Worm (Caenorhabditis elegans) whole organism, L1 larva: ENCODE data around the gene M03C11.1.
A peak's percentile ranks its signal among the peaks of the same experiment; 100 is the strongest.

ENCODE experiments used
- C04F5.9 ChIP-seq: sonication (generic microtip); optimal IDR thresholded peaks from 2 replicates; lab custom pipeline; 2016; ENCODE audit warnings: missing genetic modification characterization, missing compliant biosample characterization
- C34B4.2 ChIP-seq: sonication (generic microtip); optimal IDR thresholded peaks from 2 replicates; lab custom pipeline; 2017; ENCODE audit warnings: mild to moderate bottlenecking, missing genetic modification characterization, missing compliant biosample characterization
- Y116A8C.19 ChIP-seq: sonication (generic microtip); optimal IDR thresholded peaks from 2 replicates; lab custom pipeline; 2016; ENCODE audit warnings: missing compliant biosample characterization, missing genetic modification characterization, borderline replicate concordance
- alr-1 ChIP-seq: fragments of 200-800 bp; sonication (Bioruptor generic); optimal IDR thresholded peaks from 2 replicates; lab custom pipeline; 2018; ENCODE audit warnings: borderline replicate concordance, mild to moderate bottlenecking, missing genetic modification characterization, missing compliant biosample characterization
- blmp-1 ChIP-seq: fragments of 150-350 bp; optimal IDR thresholded peaks from 2 replicates; lab custom pipeline; 2014; ENCODE audit warnings: missing biosample characterization, missing genetic modification characterization
- ceh-63 ChIP-seq: fragments of 200-800 bp; sonication (Bioruptor generic); optimal IDR thresholded peaks from 2 replicates; lab custom pipeline; 2018; ENCODE audit warnings: mild to moderate bottlenecking, missing genetic modification characterization, missing compliant biosample characterization
- ceh-8 ChIP-seq: fragments of 200-800 bp; sonication (Bioruptor generic); optimal IDR thresholded peaks from 2 replicates; lab custom pipeline; 2018; ENCODE audit warnings: mild to moderate bottlenecking, missing genetic modification characterization, moderate library complexity, missing compliant biosample characterization
- ceh-88 ChIP-seq: fragments of 200-800 bp; sonication (Bioruptor generic); IDR thresholded peaks from 2 replicates; pipeline ENCODE4 v1.3.6; 2022; ENCODE audit warnings: missing genetic modification characterization, missing compliant biosample characterization
- ces-1 ChIP-seq: fragments of 150-350 bp; optimal IDR thresholded peaks from 2 replicates; lab custom pipeline; 2014; ENCODE audit warnings: missing biosample characterization, missing genetic modification reagents, missing genetic modification characterization
- efl-1 ChIP-seq, 4 experiments: fragments of 150-350 bp; optimal IDR thresholded peaks in 3 of 4; peaks in 1 of 4; 1 replicate in 1 of 4; 2 replicates in 3 of 4; lab custom pipeline; 2014; ENCODE audit warnings: missing biosample characterization in 2 of 4, missing genetic modification characterization in 2 of 4, missing genetic modification reagents in 2 of 4
- elt-2 ChIP-seq: sonication (generic microtip); optimal IDR thresholded peaks from 2 replicates; lab custom pipeline; 2016; ENCODE audit warnings: missing genetic modification characterization, mild to moderate bottlenecking, inconsistent platforms, missing compliant biosample characterization, missing genetic modification reagents
- elt-3 ChIP-seq, 6 experiments: fragments of 150-350 bp in 1 of 6; sonication (generic microtip); optimal IDR thresholded peaks; 2 replicates each; lab custom pipeline; 2017 to 2018; ENCODE audit warnings: missing biosample characterization in 6 of 6, missing genetic modification characterization in 6 of 6, inconsistent platforms in 1 of 6
- ets-5 ChIP-seq: fragments of 200-800 bp; sonication (Bioruptor generic); IDR thresholded peaks from 2 replicates; pipeline ENCODE4 v1.3.6; 2022; ENCODE audit warnings: missing genetic modification characterization, missing compliant biosample characterization
- fkh-10 ChIP-seq: sonication (generic microtip); optimal IDR thresholded peaks from 2 replicates; lab custom pipeline; 2017; ENCODE audit warnings: missing biosample characterization, missing genetic modification reagents, missing genetic modification characterization
- fkh-8 ChIP-seq: sonication (generic microtip); optimal IDR thresholded peaks from 2 replicates; lab custom pipeline; 2016; ENCODE audit warnings: mild to moderate bottlenecking, missing genetic modification characterization, missing compliant biosample characterization
- fos-1 ChIP-seq: fragments of 150-350 bp; optimal IDR thresholded peaks from 2 replicates; lab custom pipeline; 2014; ENCODE audit warnings: missing biosample characterization, missing genetic modification characterization
- grh-1 ChIP-seq: fragments of 200-800 bp; sonication (Bioruptor generic); IDR thresholded peaks from 2 replicates; pipeline ENCODE4 v1.3.6; 2022; ENCODE audit warnings: missing genetic modification reagents, missing genetic modification characterization, missing compliant biosample characterization
- hlh-17 ChIP-seq: fragments of 200-800 bp; sonication (Bioruptor generic); optimal IDR thresholded peaks from 2 replicates; lab custom pipeline; 2018; ENCODE audit warnings: missing genetic modification characterization, mild to moderate bottlenecking, missing compliant biosample characterization, moderate library complexity, borderline replicate concordance
- hlh-4 ChIP-seq: sonication (generic microtip); optimal IDR thresholded peaks from 2 replicates; lab custom pipeline; 2016; ENCODE audit warnings: mild to moderate bottlenecking, missing genetic modification characterization, missing compliant biosample characterization
- hpl-2 ChIP-seq: fragments of 150-350 bp; optimal IDR thresholded peaks from 2 replicates; lab custom pipeline; 2014; ENCODE audit warnings: missing biosample characterization, missing genetic modification reagents, missing genetic modification characterization
- irx-1 ChIP-seq: sonication (generic microtip); optimal IDR thresholded peaks from 2 replicates; lab custom pipeline; 2016; ENCODE audit warnings: missing genetic modification characterization, missing compliant biosample characterization
- isw-1 ChIP-seq: fragments of 200-800 bp; sonication (Bioruptor generic); IDR thresholded peaks from 2 replicates; pipeline ENCODE4 v1.3.6; 2022; ENCODE audit warnings: missing genetic modification characterization, missing compliant biosample characterization
- jun-1 ChIP-seq: fragments of 150-350 bp; optimal IDR thresholded peaks from 2 replicates; lab custom pipeline; 2014; ENCODE audit warnings: missing biosample characterization, missing genetic modification reagents, missing genetic modification characterization
- lir-3 ChIP-seq: sonication (generic microtip); optimal IDR thresholded peaks from 2 replicates; lab custom pipeline; 2016; ENCODE audit warnings: mild to moderate bottlenecking, missing genetic modification characterization, moderate library complexity, missing compliant biosample characterization; ENCODE audit not compliant: poor library complexity
- lsy-2 ChIP-seq, 2 experiments: fragments of 150-350 bp; optimal IDR thresholded peaks; 2 replicates each; lab custom pipeline; 2014; ENCODE audit warnings: missing biosample characterization in 2 of 2, missing genetic modification characterization in 2 of 2
- mdl-1 ChIP-seq, 2 experiments: fragments of 150-350 bp; optimal IDR thresholded peaks; 2 replicates each; lab custom pipeline; 2014 to 2017; ENCODE audit warnings: missing biosample characterization in 2 of 2, missing genetic modification characterization in 2 of 2, inconsistent platforms in 1 of 2
- mef-2 ChIP-seq: fragments of 150-350 bp; optimal IDR thresholded peaks from 2 replicates; lab custom pipeline; 2014; ENCODE audit warnings: missing biosample characterization, missing genetic modification characterization
- nhr-12 ChIP-seq: sonication (generic microtip); optimal IDR thresholded peaks from 2 replicates; lab custom pipeline; 2017; ENCODE audit warnings: missing biosample characterization, missing genetic modification characterization
- nhr-19 ChIP-seq: fragments of 200-800 bp; sonication (Bioruptor generic); conservative IDR thresholded peaks from 2 replicates; pipeline ENCODE4 v1.3.6; 2022; ENCODE audit warnings: missing genetic modification characterization, missing compliant biosample characterization
- nhr-20 ChIP-seq: sonication (generic microtip); optimal IDR thresholded peaks from 2 replicates; lab custom pipeline; 2016; ENCODE audit warnings: mild to moderate bottlenecking, missing genetic modification characterization, missing compliant biosample characterization
- nhr-237 ChIP-seq: fragments of 150-350 bp; optimal IDR thresholded peaks from 2 replicates; lab custom pipeline; 2014; ENCODE audit warnings: missing biosample characterization, missing genetic modification characterization
- nhr-47 ChIP-seq: sonication (generic microtip); optimal IDR thresholded peaks from 2 replicates; lab custom pipeline; 2016; ENCODE audit warnings: mild to moderate bottlenecking, missing genetic modification characterization, moderate library complexity, missing compliant biosample characterization
- nhr-71 ChIP-seq: sonication (generic microtip); optimal IDR thresholded peaks from 2 replicates; lab custom pipeline; 2016; ENCODE audit warnings: mild to moderate bottlenecking, missing genetic modification characterization, moderate library complexity, missing compliant biosample characterization
- nhr-76 ChIP-seq: sonication (generic microtip); optimal IDR thresholded peaks from 2 replicates; lab custom pipeline; 2017; ENCODE audit warnings: missing biosample characterization, missing genetic modification characterization
- nhr-77 ChIP-seq: fragments of 150-350 bp; optimal IDR thresholded peaks from 2 replicates; lab custom pipeline; 2014; ENCODE audit warnings: missing biosample characterization, missing genetic modification characterization
- nhr-84 ChIP-seq: sonication (generic microtip); optimal IDR thresholded peaks from 2 replicates; lab custom pipeline; 2017; ENCODE audit warnings: missing biosample characterization, missing genetic modification characterization
- nhr-90 ChIP-seq: sonication (generic microtip); optimal IDR thresholded peaks from 2 replicates; lab custom pipeline; 2016; ENCODE audit warnings: mild to moderate bottlenecking, missing genetic modification characterization, missing compliant biosample characterization; ENCODE audit not compliant: poor library complexity
- pag-3 ChIP-seq: sonication (generic microtip); optimal IDR thresholded peaks from 2 replicates; lab custom pipeline; 2017; ENCODE audit warnings: missing genetic modification characterization, mild to moderate bottlenecking, missing compliant biosample characterization, antibody characterized with exemption, borderline replicate concordance; ENCODE audit not compliant: insufficient read depth
- pax-3 ChIP-seq: fragments of 200-800 bp; sonication (Bioruptor generic); optimal IDR thresholded peaks from 2 replicates; lab custom pipeline; 2018; ENCODE audit warnings: mild to moderate bottlenecking, missing genetic modification characterization, moderate library complexity, missing compliant biosample characterization
- pqm-1 ChIP-seq: sonication (generic microtip); optimal IDR thresholded peaks from 3 replicates; lab custom pipeline; 2017; ENCODE audit warnings: missing biosample characterization, missing genetic modification characterization
- snpc-4 ChIP-seq: fragments of 150-350 bp; optimal IDR thresholded peaks from 2 replicates; lab custom pipeline; 2014; ENCODE audit warnings: missing biosample characterization, missing genetic modification characterization
- sox-4 ChIP-seq: sonication (generic microtip); optimal IDR thresholded peaks from 2 replicates; lab custom pipeline; 2016; ENCODE audit warnings: missing genetic modification characterization, missing compliant biosample characterization
- sptf-1 ChIP-seq: fragments of 150-350 bp; optimal IDR thresholded peaks from 2 replicates; lab custom pipeline; 2014; ENCODE audit warnings: missing biosample characterization, missing genetic modification characterization
- swsn-7 ChIP-seq: sonication (generic microtip); optimal IDR thresholded peaks from 2 replicates; lab custom pipeline; 2016; ENCODE audit warnings: missing genetic modification characterization, missing compliant biosample characterization
- unc-130 ChIP-seq: fragments of 150-350 bp; optimal IDR thresholded peaks from 2 replicates; lab custom pipeline; 2017; ENCODE audit warnings: missing biosample characterization, missing genetic modification characterization, inconsistent platforms
- unc-30 ChIP-seq: sonication (generic microtip); optimal IDR thresholded peaks from 2 replicates; lab custom pipeline; 2017; ENCODE audit warnings: missing biosample characterization, missing genetic modification characterization
- unc-86 ChIP-seq: sonication (generic microtip); optimal IDR thresholded peaks from 2 replicates; lab custom pipeline; 2016; ENCODE audit warnings: missing genetic modification characterization, missing compliant biosample characterization
- unc-98 ChIP-seq: fragments of 200-800 bp; sonication (Bioruptor generic); IDR thresholded peaks from 2 replicates; pipeline ENCODE4 v1.3.6; 2022; ENCODE audit warnings: missing genetic modification characterization, missing compliant biosample characterization
- xbp-1 ChIP-seq: sonication (generic microtip); optimal IDR thresholded peaks from 2 replicates; lab custom pipeline; 2016; ENCODE audit warnings: missing genetic modification characterization, missing compliant biosample characterization
- ztf-11 ChIP-seq, 2 experiments: sonication (generic microtip); optimal IDR thresholded peaks; 2 replicates each; lab custom pipeline; 2016 to 2017; ENCODE audit warnings: missing genetic modification characterization in 2 of 2, missing biosample characterization in 1 of 2, missing compliant biosample characterization in 1 of 2
- ztf-4 ChIP-seq: fragments of 150-350 bp; optimal IDR thresholded peaks from 2 replicates; lab custom pipeline; 2014; ENCODE audit warnings: missing biosample characterization, missing genetic modification characterization

M03C11.1 gene

ce11 chrIII:10357598-10358186, 38.2 kb downstream of the M03C11.1 start, which contains the start of gene umps-1 (continued):
- TF ChIP-seq fkh-10 (no peak), irx-1 (peak; percentile 63), swsn-7 (tag; lab: Kevin White, UChicago) (peak; percentile 77), sptf-1 (tag; lab: Kevin White, UChicago) (no peak), pax-3 (tag; lab: Kevin White, UChicago) (no peak), mef-2 (tag; lab: Kevin White, UChicago) (no peak), snpc-4 (peak; percentile 44), ceh-63 (no peak), elt-3 (tag; optimal IDR thresholded peaks at IDR 0.05; lab: Kevin White, UChicago) (peak in 2 of 6 experiments; percentile 79 to 84), hlh-17 (GFP tag; lab: Kevin White, UChicago) (no peak), ces-1 (no peak), nhr-71 (tag; lab: Kevin White, UChicago) (peak; percentile 89), nhr-20 (peak; percentile 86), nhr-77 (tag; lab: Kevin White, UChicago) (peak; percentile 70), C34B4.2 (no peak), ceh-88 (no peak), hpl-2 (no peak), lir-3 (tag; lab: Kevin White, UChicago) (peak; percentile 50), grh-1 (peak; percentile 68), nhr-237 (tag; lab: Kevin White, UChicago) (peak; percentile 58), fos-1 (tag; lab: Kevin White, UChicago) (peak; percentile 63), unc-30 (tag; lab: Kevin White, UChicago) (no peak), fkh-8 (no peak), xbp-1 (tag; lab: Kevin White, UChicago) (peak; percentile 76), elt-2 (peak; percentile 31), ceh-8 (GFP tag; lab: Kevin White, UChicago) (no peak), hlh-4 (tag; lab: Kevin White, UChicago) (no peak), jun-1 (no peak), nhr-84 (tag; lab: Kevin White, UChicago) (no peak), pqm-1 (tag; lab: Kevin White, UChicago) (no peak), ets-5 (GFP tag; lab: Robert Waterston, UW) (no peak), lsy-2 (tag; optimal IDR thresholded peaks at IDR 0.05; lab: Kevin White, UChicago) (peak; percentile 99), alr-1 (tag; lab: Kevin White, UChicago) (no peak), mdl-1 (tag; optimal IDR thresholded peaks at IDR 0.05; lab: Kevin White, UChicago) (peak in 1 of 2 experiments; percentile 63), Y116A8C.19 (tag; lab: Kevin White, UChicago) (no peak), ztf-11 (tag; optimal IDR thresholded peaks at IDR 0.05; lab: Kevin White, UChicago) (no peak), nhr-12 (no peak), ztf-4 (tag; lab: Kevin White, UChicago) (peak; percentile 26), sox-4 (tag; lab: Kevin White, UChicago) (no peak), nhr-19 (GFP tag; lab: Robert Waterston, UW) (peak; percentile 86), C04F5.9 (tag; lab: Kevin White, UChicago) (peak; percentile 76), unc-86 (tag; lab: Kevin White, UChicago) (peak; percentile 5), blmp-1 (peak; percentile 81), efl-1 (optimal IDR thresholded peaks at IDR 0.05; lab: Kevin White, UChicago) (peak; percentile 99), efl-1 (GFP tag; optimal IDR thresholded peaks at IDR 0.05 in 1 of 2; lab: Kevin White, UChicago) (peak; percentile 98 to 100), isw-1 (GFP tag; lab: Robert Waterston, UW) (peak; percentile 56), unc-98 (no peak), nhr-47 (tag; lab: Kevin White, UChicago) (peak; percentile 84), unc-130 (peak; percentile 76), pag-3 (tag; lab: Kevin White, UChicago) (no peak), nhr-90 (tag; lab: Kevin White, UChicago) (peak; percentile 82), nhr-76 (no peak)
